Worm (Caenorhabditis elegans) whole organism, late embryonic: ENCODE results near the gene srlf-20.

Experiments
- C08G9.2 ChIP-seq: sonication (generic microtip); optimal IDR thresholded peaks from 2 replicates; lab custom pipeline; 2016; ENCODE audit warnings: mild to moderate bottlenecking, missing genetic modification characterization, moderate library complexity, missing compliant biosample characterization
- K02D7.2 ChIP-seq: sonication (generic microtip); optimal IDR thresholded peaks from 2 replicates; lab custom pipeline; 2017; ENCODE audit warnings: mild to moderate bottlenecking, missing genetic modification characterization, missing compliant biosample characterization
- Y22D7AL.16 ChIP-seq: sonication (generic microtip); optimal IDR thresholded peaks from 2 replicates; lab custom pipeline; 2016; ENCODE audit warnings: missing genetic modification characterization, missing compliant biosample characterization
- ceh-2 ChIP-seq: sonication (generic microtip); optimal IDR thresholded peaks from 2 replicates; lab custom pipeline; 2016; ENCODE audit warnings: missing genotype, missing genetic modification characterization, missing compliant biosample characterization
- dmd-4 ChIP-seq: sonication (generic microtip); optimal IDR thresholded peaks from 2 replicates; lab custom pipeline; 2016; ENCODE audit warnings: borderline replicate concordance, missing genetic modification characterization, missing compliant biosample characterization
- elt-4 ChIP-seq: sonication (generic microtip); optimal IDR thresholded peaks from 2 replicates; lab custom pipeline; 2016; ENCODE audit warnings: missing genetic modification characterization, missing compliant biosample characterization
- fkh-6 ChIP-seq: sonication (generic microtip); optimal IDR thresholded peaks from 2 replicates; lab custom pipeline; 2016; ENCODE audit warnings: missing genetic modification characterization, missing compliant biosample characterization
- lim-6 ChIP-seq: sonication (generic microtip); optimal IDR thresholded peaks from 2 replicates; lab custom pipeline; 2016; ENCODE audit warnings: missing genetic modification characterization, missing compliant biosample characterization
- madf-2 ChIP-seq: sonication (generic microtip); optimal IDR thresholded peaks from 2 replicates; lab custom pipeline; 2017; ENCODE audit warnings: missing genetic modification characterization, missing compliant biosample characterization
- nhr-11 ChIP-seq: fragments of 150-350 bp; optimal IDR thresholded peaks from 2 replicates; lab custom pipeline; 2014; ENCODE audit warnings: missing biosample characterization, missing genetic modification characterization
- pax-1 ChIP-seq: fragments of 150-350 bp; optimal IDR thresholded peaks from 2 replicates; lab custom pipeline; 2014; ENCODE audit warnings: missing biosample characterization, missing genetic modification characterization
- sox-4 ChIP-seq: sonication (generic microtip); optimal IDR thresholded peaks from 2 replicates; lab custom pipeline; 2017; ENCODE audit warnings: mild to moderate bottlenecking, missing genetic modification characterization, inconsistent platforms, missing compliant biosample characterization

Gene srlf-20

ce11 chrV:942556-942955 is 48.8 kb downstream of the srlf-20 start:
- TF ChIP-seq pax-1 (no peak), dmd-4 (tag; lab: Kevin White, UChicago) (no peak), Y22D7AL.16 (tag; lab: Kevin White, UChicago) (no peak), lim-6 (tag; lab: Kevin White, UChicago) (no peak), elt-4 (tag; lab: Kevin White, UChicago) (no peak), C08G9.2 (tag; lab: Kevin White, UChicago) (no peak), fkh-6 (tag; lab: Kevin White, UChicago) (no peak), madf-2 (tag; lab: Kevin White, UChicago) (no peak), K02D7.2 (tag; lab: Kevin White, UChicago) (no peak), sox-4 (no peak), ceh-2 (no peak), nhr-11 (tag; lab: Kevin White, UChicago) (no peak)
- TF ChIP-seq, all 69 proteins: peak for 0
